Fruit fly (Drosophila melanogaster) whole organism, embryonic: ENCODE results near the gene CG3088.
A peak's percentile ranks its signal among the peaks of the same experiment; 100 is the strongest.

Experiments used
- Atf6 ChIP-seq: fragments of 200-800 bp; sonication (Bioruptor generic); IDR thresholded peaks from 2 replicates; pipeline ENCODE4 v1.3.6; 2022; ENCODE audit warnings: missing biosample characterization, missing genetic modification characterization
- B-H1 ChIP-seq: fragments of 200-800 bp; sonication (Bioruptor generic); IDR thresholded peaks from 3 replicates; pipeline ENCODE4 v1.3.6; 2022; ENCODE audit warnings: missing biosample characterization, missing genetic modification characterization
- Blimp-1 ChIP-seq: fragments of 200-800 bp; sonication (Bioruptor generic); optimal IDR thresholded peaks from 3 replicates; lab custom pipeline; 2018; ENCODE audit warnings: missing biosample characterization, missing genetic modification characterization, mild to moderate bottlenecking, moderate library complexity, missing genetic modification reagents
- CG10565 ChIP-seq: fragments of 200-800 bp; sonication (Bioruptor generic); optimal IDR thresholded peaks from 3 replicates; lab custom pipeline; 2016; ENCODE audit warnings: missing biosample characterization, mild to moderate bottlenecking, missing genetic modification characterization
- CG12219 ChIP-seq: fragments of 200-800 bp; sonication (Bioruptor generic); optimal IDR thresholded peaks from 3 replicates; lab custom pipeline; 2018; ENCODE audit warnings: missing biosample characterization, mild to moderate bottlenecking, missing genetic modification characterization
- CG1233 ChIP-seq: fragments of 200-800 bp; sonication (Bioruptor generic); optimal IDR thresholded peaks from 4 replicates; lab custom pipeline; 2018; ENCODE audit warnings: missing biosample characterization, mild to moderate bottlenecking, missing genetic modification characterization
- CG14860 ChIP-seq: fragments of 200-800 bp; sonication (Bioruptor generic); IDR thresholded peaks from 3 replicates; pipeline ENCODE4 v1.3.6; 2022; ENCODE audit warnings: missing biosample characterization, missing genetic modification characterization; ENCODE audit not compliant: partially characterized antibody
- CG1647 ChIP-seq: fragments of 200-800 bp; sonication (Bioruptor generic); optimal IDR thresholded peaks from 3 replicates; lab custom pipeline; 2016; ENCODE audit warnings: missing biosample characterization, missing genetic modification characterization
- CG30020 ChIP-seq: fragments of 200-800 bp; optimal IDR thresholded peaks from 2 replicates; lab custom pipeline; 2019; ENCODE audit warnings: missing biosample characterization, mild to moderate bottlenecking, missing genetic modification characterization, moderate library complexity
- CG34376 ChIP-seq: fragments of 200-800 bp; sonication (Bioruptor generic); optimal IDR thresholded peaks from 2 replicates; lab custom pipeline; 2018; ENCODE audit warnings: missing biosample characterization, mild to moderate bottlenecking, missing genetic modification characterization
- CG5953 ChIP-seq: fragments of 200-800 bp; sonication (Bioruptor generic); IDR thresholded peaks from 2 replicates; pipeline ENCODE4 v1.3.6; 2022; ENCODE audit warnings: missing biosample characterization, missing genetic modification characterization
- CG6654 ChIP-seq: fragments of 200-800 bp; sonication (Bioruptor generic); optimal IDR thresholded peaks from 2 replicates; lab custom pipeline; 2017; ENCODE audit warnings: missing biosample characterization, mild to moderate bottlenecking, missing genetic modification characterization
- CG6854 ChIP-seq: fragments of 200-800 bp; sonication (Bioruptor generic); optimal IDR thresholded peaks from 3 replicates; lab custom pipeline; 2017; ENCODE audit warnings: missing biosample characterization, mild to moderate bottlenecking, missing genetic modification characterization
- CG7987 ChIP-seq: fragments of 200-800 bp; sonication (Bioruptor generic); optimal IDR thresholded peaks from 2 replicates; lab custom pipeline; 2018; ENCODE audit warnings: missing biosample characterization, mild to moderate bottlenecking, missing genetic modification characterization, moderate library complexity
- CG9727 ChIP-seq: fragments of 200-800 bp; sonication (Bioruptor generic); optimal IDR thresholded peaks from 3 replicates; lab custom pipeline; 2017; ENCODE audit warnings: missing biosample characterization, mild to moderate bottlenecking, missing genetic modification characterization
- CrebB ChIP-seq: fragments of 200-800 bp; sonication (Bioruptor generic); optimal IDR thresholded peaks from 3 replicates; lab custom pipeline; 2018; ENCODE audit warnings: missing biosample characterization, mild to moderate bottlenecking, missing genetic modification characterization
- E2f2 ChIP-seq: fragments of 200-800 bp; sonication (Bioruptor generic); IDR thresholded peaks from 2 replicates; pipeline ENCODE4 v1.3.6; 2022; ENCODE audit warnings: missing biosample characterization, missing genetic modification characterization
- Fer2 ChIP-seq: fragments of 200-800 bp; sonication (Bioruptor generic); optimal IDR thresholded peaks from 2 replicates; lab custom pipeline; 2018; ENCODE audit warnings: missing biosample characterization, mild to moderate bottlenecking, missing genetic modification characterization, moderate library complexity
- Fer3 ChIP-seq: fragments of 200-800 bp; sonication (Bioruptor generic); optimal IDR thresholded peaks from 2 replicates; lab custom pipeline; 2018; ENCODE audit warnings: missing biosample characterization, mild to moderate bottlenecking, missing genetic modification characterization, moderate library complexity
- HLH4C ChIP-seq: fragments of 200-800 bp; sonication (Bioruptor generic); IDR thresholded peaks from 3 replicates; pipeline ENCODE4 v1.3.6; 2022; ENCODE audit warnings: missing biosample characterization, missing genetic modification characterization; ENCODE audit not compliant: partially characterized antibody
- MESR4 ChIP-seq: fragments of 200-800 bp; sonication (Bioruptor generic); optimal IDR thresholded peaks from 2 replicates; lab custom pipeline; 2018; ENCODE audit warnings: missing biosample characterization, mild to moderate bottlenecking, missing genetic modification characterization, moderate library complexity
- Med ChIP-seq: fragments of 200-800 bp; sonication (Bioruptor generic); peaks from one replicate; lab custom pipeline; 2016; ENCODE audit warnings: missing biosample characterization, missing genetic modification characterization, mild to moderate bottlenecking, inconsistent platforms, moderate library complexity
- NC2α ChIP-seq: fragments of 200-800 bp; sonication (Bioruptor generic); optimal IDR thresholded peaks from 2 replicates; lab custom pipeline; 2016; ENCODE audit warnings: missing biosample characterization, missing genetic modification characterization
- PHDP ChIP-seq: fragments of 200-800 bp; sonication (Bioruptor generic); optimal IDR thresholded peaks from 3 replicates; lab custom pipeline; 2018; ENCODE audit warnings: missing biosample characterization, mild to moderate bottlenecking, missing genetic modification characterization, moderate library complexity
- Poxn ChIP-seq: fragments of 200-800 bp; sonication (Bioruptor generic); IDR thresholded peaks from 2 replicates; pipeline ENCODE4 v1.3.6; 2022; ENCODE audit warnings: missing biosample characterization, missing genetic modification characterization
- Six4 ChIP-seq: fragments of 200-800 bp; sonication (Bioruptor generic); optimal IDR thresholded peaks from 2 replicates; lab custom pipeline; 2016; ENCODE audit warnings: missing biosample characterization, missing genetic modification characterization
- Spps ChIP-seq: fragments of 200-800 bp; sonication (Bioruptor generic); optimal IDR thresholded peaks from 2 replicates; lab custom pipeline; 2018; ENCODE audit warnings: missing biosample characterization, mild to moderate bottlenecking, missing genetic modification characterization
- ase ChIP-seq: fragments of 200-800 bp; sonication (Bioruptor generic); IDR thresholded peaks from 3 replicates; pipeline ENCODE4 v1.3.6; 2022; ENCODE audit warnings: missing biosample characterization, missing genetic modification characterization
- bowl ChIP-seq: fragments of 200-800 bp; sonication (Bioruptor generic); IDR thresholded peaks from 2 replicates; pipeline ENCODE4 v1.3.6; 2022; ENCODE audit warnings: missing biosample characterization, missing genetic modification characterization
- br ChIP-seq: fragments of >200 bp; optimal IDR thresholded peaks from 2 replicates; lab custom pipeline; 2017
- caup ChIP-seq: fragments of 200-800 bp; sonication (Bioruptor generic); optimal IDR thresholded peaks from 3 replicates; lab custom pipeline; 2017; ENCODE audit warnings: missing biosample characterization, mild to moderate bottlenecking, missing genetic modification characterization, moderate library complexity; ENCODE audit not compliant: severe bottlenecking
- corto ChIP-seq: fragments of 200-800 bp; sonication (Bioruptor generic); optimal IDR thresholded peaks from 2 replicates; lab custom pipeline; 2016; ENCODE audit warnings: missing biosample characterization, mild to moderate bottlenecking, missing genetic modification characterization, moderate library complexity
- esg ChIP-seq: fragments of 200-800 bp; sonication (Bioruptor generic); conservative IDR thresholded peaks from 2 replicates; pipeline ENCODE4 v1.3.6; 2022; ENCODE audit warnings: missing biosample characterization, missing genetic modification characterization
- ham ChIP-seq: fragments of 200-800 bp; sonication (Bioruptor generic); IDR thresholded peaks from 2 replicates; pipeline ENCODE4 v1.3.6; 2022; ENCODE audit warnings: missing biosample characterization, missing genetic modification characterization
- her ChIP-seq: fragments of 200-800 bp; sonication (Bioruptor generic); optimal IDR thresholded peaks from 2 replicates; lab custom pipeline; 2016; ENCODE audit warnings: missing biosample characterization, missing genetic modification characterization
- ind ChIP-seq: fragments of 200-800 bp; sonication (Bioruptor generic); optimal IDR thresholded peaks from 3 replicates; lab custom pipeline; 2016; ENCODE audit warnings: missing biosample characterization, missing genetic modification characterization
- insv ChIP-seq, 2 experiments: fragments of 200-800 bp; sonication (Bioruptor generic); optimal IDR thresholded peaks; 3 replicates each; lab custom pipeline; 2016 to 2018; ENCODE audit warnings: missing biosample characterization in 2 of 2, missing genetic modification characterization in 2 of 2
- mam ChIP-seq: fragments of 200-800 bp; sonication (Bioruptor generic); optimal IDR thresholded peaks from 3 replicates; lab custom pipeline; 2016; ENCODE audit warnings: missing biosample characterization, missing genetic modification characterization
- odd ChIP-seq: fragments of 200-800 bp; sonication (Bioruptor generic); optimal IDR thresholded peaks from 2 replicates; lab custom pipeline; 2017; ENCODE audit warnings: missing biosample characterization, mild to moderate bottlenecking, missing genetic modification characterization
- onecut ChIP-seq: fragments of 200-800 bp; sonication (Bioruptor generic); IDR thresholded peaks from 2 replicates; pipeline ENCODE4 v1.3.6; 2022; ENCODE audit warnings: missing biosample characterization, missing genetic modification characterization
- otp ChIP-seq: fragments of 200-800 bp; sonication (Bioruptor generic); IDR thresholded peaks from 3 replicates; pipeline ENCODE4, ENCODE4 v1.3.6; 2022; ENCODE audit warnings: missing biosample characterization, missing genetic modification characterization
- prd ChIP-seq, 3 experiments: fragments of >200 bp in 2 of 3; fragments of 200-800 bp in 1 of 3; sonication (Bioruptor generic) in 1 of 3; optimal IDR thresholded peaks in 2 of 3; IDR thresholded peaks in 1 of 3; 2 replicates in 2 of 3; 3 replicates in 1 of 3; pipeline versions ENCODE4 v1.3.6 to Lab custom; 2017 to 2022; ENCODE audit warnings: missing biosample characterization in 1 of 3, missing genetic modification characterization in 1 of 3
- repo ChIP-seq: fragments of 200-800 bp; sonication (Bioruptor generic); optimal IDR thresholded peaks from 2 replicates; lab custom pipeline; 2016; ENCODE audit warnings: missing biosample characterization, missing genetic modification characterization
- sd ChIP-seq: fragments of 200-800 bp; sonication (Bioruptor generic); optimal IDR thresholded peaks from 3 replicates; lab custom pipeline; 2018; ENCODE audit warnings: missing biosample characterization, mild to moderate bottlenecking, missing genetic modification characterization, moderate library complexity
- sob ChIP-seq: fragments of 200-800 bp; sonication (Bioruptor generic); IDR thresholded peaks from 2 replicates; pipeline ENCODE4 v1.3.6; 2022; ENCODE audit warnings: missing biosample characterization, missing genetic modification characterization
- sqz ChIP-seq: fragments of 200-800 bp; sonication (Bioruptor generic); optimal IDR thresholded peaks from 3 replicates; lab custom pipeline; 2018; ENCODE audit warnings: missing biosample characterization, mild to moderate bottlenecking, missing genetic modification characterization
- sug ChIP-seq: fragments of 200-800 bp; optimal IDR thresholded peaks from 2 replicates; lab custom pipeline; 2019; ENCODE audit warnings: missing biosample characterization, mild to moderate bottlenecking, missing genetic modification characterization, moderate library complexity
- trh ChIP-seq: fragments of 200-800 bp; sonication (Bioruptor generic); optimal IDR thresholded peaks from 2 replicates; lab custom pipeline; 2016; ENCODE audit warnings: missing biosample characterization, missing genetic modification characterization
- tx ChIP-seq: fragments of 200-800 bp; sonication (Bioruptor generic); optimal IDR thresholded peaks from 2 replicates; lab custom pipeline; 2016; ENCODE audit warnings: missing biosample characterization, missing genetic modification characterization

The CG3088 gene

DNA sequence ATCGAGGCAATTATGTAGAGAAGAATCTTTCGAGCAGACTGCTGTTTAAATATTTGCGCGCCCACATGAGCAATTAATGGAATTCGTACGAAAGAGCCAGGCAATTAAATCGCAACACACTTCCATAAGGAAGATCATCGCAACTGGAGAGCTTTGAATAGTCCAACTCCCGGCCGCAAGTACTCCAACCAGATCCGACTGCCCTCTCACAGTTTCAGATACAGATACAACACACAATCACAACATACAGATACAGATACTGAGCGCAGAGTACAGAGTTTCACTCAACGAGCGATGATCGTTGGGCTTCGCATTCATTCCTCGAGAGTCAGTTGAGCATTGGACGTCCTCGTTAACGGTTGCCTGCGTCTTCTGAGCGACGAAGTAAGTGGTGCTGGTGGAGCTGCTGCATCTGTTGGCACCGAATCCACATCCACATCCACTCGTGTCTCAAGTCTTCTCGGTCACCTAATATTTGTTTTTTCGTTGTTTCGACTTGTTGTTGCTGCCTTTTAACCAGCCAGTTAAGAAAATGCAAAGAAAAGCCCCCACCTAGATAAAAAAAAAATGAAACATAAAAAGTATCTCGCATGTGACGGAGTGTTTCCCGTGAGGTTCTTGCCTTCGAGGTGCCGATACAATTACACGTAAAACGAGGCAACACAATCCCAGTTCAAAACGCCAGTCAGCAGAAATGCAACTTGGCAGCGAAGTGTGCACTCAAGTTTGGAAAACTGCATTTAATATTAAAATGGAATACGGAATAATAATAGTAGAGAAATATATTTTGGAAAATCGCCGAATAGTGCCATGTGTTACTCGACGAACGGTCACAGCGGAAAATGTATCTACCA, 13.7 kb upstream of the CG3088 start, which contains the start of gene LanB2 (continued):
- TF ChIP-seq CG1233 (GFP tag; lab: Kevin White, UChicago) (no peak), sug (tag; lab: Kevin White, UChicago) (peak; percentile 32), Poxn (GFP tag; lab: Robert Waterston, UW) (no peak), ase (GFP tag; lab: Robert Waterston, UW) (no peak), CG14860 (GFP tag; lab: Robert Waterston, UW) (no peak), B-H1 (GFP tag; lab: Robert Waterston, UW) (no peak), HLH4C (GFP tag; lab: Robert Waterston, UW) (peak; percentile 25; the same call in 1 of the 3 replicates), CrebB (peak; percentile 64), CG6854 (GFP tag; lab: Kevin White, UChicago) (no peak), esg (GFP tag; lab: Robert Waterston, UW) (no peak), Atf6 (peak; percentile 46; the same call in 1 of the 2 replicates), CG1647 (no peak), sqz (peak; percentile 23), corto (GFP tag; lab: Kevin White, UChicago) (no peak), PHDP (tag; lab: Kevin White, UChicago) (peak; percentile 24), CG10565 (GFP tag; lab: Kevin White, UChicago) (no peak), Fer2 (tag; lab: Kevin White, UChicago) (no peak), her (GFP tag; lab: Kevin White, UChicago) (no peak), Six4 (no peak), CG34376 (GFP tag; lab: Kevin White, UChicago) (peak; percentile 63), caup (GFP tag; lab: Kevin White, UChicago) (peak; percentile 28), NC2α (no peak), ham (GFP tag; lab: Robert Waterston, UW) (no peak), CG9727 (GFP tag; lab: Kevin White, UChicago) (peak; percentile 6), odd (GFP tag; lab: Kevin White, UChicago) (peak; percentile 35), CG12219 (GFP tag; lab: Kevin White, UChicago) (no peak), trh (GFP tag; lab: Kevin White, UChicago) (no peak), prd (optimal IDR thresholded peaks at IDR 0.05; lab: Kevin White, UChicago) (no peak), prd (GFP tag; IDR thresholded peaks at IDR 0.05; lab: Robert Waterston, UW) (no peak), Fer3 (peak; percentile 5), sd (tag; lab: Kevin White, UChicago) (peak; percentile 45), E2f2 (no peak), onecut (no peak), repo (GFP tag; lab: Kevin White, UChicago) (no peak), otp (GFP tag; lab: Robert Waterston, UW) (no peak), br (no peak), CG30020 (tag; lab: Kevin White, UChicago) (no peak), sob (GFP tag; lab: Robert Waterston, UW) (peak; percentile 35; the same call in 1 of the 2 replicates), ind (GFP tag; lab: Kevin White, UChicago) (no peak), tx (GFP tag; lab: Kevin White, UChicago) (no peak), insv (GFP tag; optimal IDR thresholded peaks at IDR 0.05; lab: Kevin White, UChicago) (peak in 1 of 2 experiments; percentile 87), CG6654 (GFP tag; lab: Kevin White, UChicago) (no peak), Spps (tag; lab: Kevin White, UChicago) (no peak), CG5953 (GFP tag; lab: Robert Waterston, UW) (no peak), Med (GFP tag; lab: Kevin White, UChicago) (peak; percentile 48), mam (GFP tag; lab: Kevin White, UChicago) (no peak), Blimp-1 (GFP tag; lab: Kevin White, UChicago) (no peak), CG7987 (GFP tag; lab: Kevin White, UChicago) (peak; percentile 16), MESR4 (GFP tag; lab: Kevin White, UChicago) (peak; percentile 2), bowl (GFP tag; lab: Robert Waterston, UW) (no peak)
